Fruit fly (Drosophila melanogaster): ENCODE results near the gene hzg.

The hzg gene

DNA sequence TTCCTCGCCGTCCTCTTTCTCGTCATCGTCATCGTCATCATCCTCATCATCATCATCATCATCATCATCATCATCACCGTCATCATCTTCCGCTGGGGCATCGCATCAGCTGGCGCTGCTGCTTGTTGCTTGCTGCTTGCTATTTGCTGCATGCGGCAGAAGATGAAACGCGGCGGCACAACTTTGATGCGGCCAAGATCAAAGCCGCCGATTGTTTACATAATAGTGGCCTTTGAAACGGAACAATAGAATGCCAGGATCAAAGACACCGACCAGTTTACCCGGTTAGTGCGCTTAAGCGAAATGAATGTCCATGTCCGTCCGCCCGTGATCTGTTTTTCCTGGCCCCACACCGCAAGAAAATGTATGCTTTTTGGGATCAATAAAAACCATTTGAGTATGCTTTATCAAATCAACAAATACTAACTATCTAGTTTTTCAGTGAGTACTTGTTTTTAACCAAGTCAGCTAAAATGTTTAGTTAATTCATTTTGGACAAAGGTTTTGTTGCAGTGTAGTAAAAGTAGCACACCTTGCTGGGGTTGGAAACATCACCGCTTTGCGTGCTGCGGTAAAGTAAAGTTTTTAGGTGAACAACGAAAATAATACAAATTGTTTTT lies 16.6 kb upstream of the hzg start (continued):
- TF ChIP-seq seq (GFP tag; IDR thresholded peaks at IDR 0.05) (no peak), Hr78 (GFP tag; optimal IDR thresholded peaks at IDR 0.05) (no peak), CG2120 (GFP tag; optimal IDR thresholded peaks at IDR 0.05) (no peak), zfh1 (GFP tag; IDR thresholded peaks at IDR 0.05) (peak; percentile 71), abd-A (tag; optimal IDR thresholded peaks at IDR 0.05) (no peak), gem (tag; optimal IDR thresholded peaks at IDR 0.05) (peak; percentile 80), CG11247 (GFP tag; IDR thresholded peaks at IDR 0.05) (no peak), hth (optimal IDR thresholded peaks at IDR 0.05) (no peak), Rx (GFP tag; IDR thresholded peaks at IDR 0.05) (peak; percentile 49; the same call in 1 of the 2 replicates), slp2 (GFP tag; optimal IDR thresholded peaks at IDR 0.05) (peak; percentile 41), CG30431 (GFP tag; optimal IDR thresholded peaks at IDR 0.05) (peak; percentile 44), CG3995 (GFP tag; optimal IDR thresholded peaks at IDR 0.05) (no peak), Tbp (GFP tag; optimal IDR thresholded peaks at IDR 0.05) (no peak), esg (GFP tag; conservative IDR thresholded peaks at IDR 0.05) (peak; percentile 29; the same call in 1 of the 2 replicates), phol (tag; optimal IDR thresholded peaks at IDR 0.05) (peak; percentile 76), sc (optimal IDR thresholded peaks at IDR 0.05) (no peak), sc (GFP tag; optimal IDR thresholded peaks at IDR 0.05) (no peak), Med (GFP tag) (peak; percentile 80), schlank (tag; optimal IDR thresholded peaks at IDR 0.05) (no peak), CG15479 (GFP tag; optimal IDR thresholded peaks at IDR 0.05) (no peak), stc (GFP tag; IDR thresholded peaks at IDR 0.05) (no peak), bowl (GFP tag; IDR thresholded peaks at IDR 0.05) (no peak), CG8478 (optimal IDR thresholded peaks at IDR 0.05) (no peak), NFAT (GFP tag; IDR thresholded peaks at IDR 0.05) (no peak), dm (GFP tag; optimal IDR thresholded peaks at IDR 0.05) (no peak), danr (GFP tag; IDR thresholded peaks at IDR 0.05) (no peak), Lim3 (GFP tag; IDR thresholded peaks at IDR 0.05) (no peak), CG15011 (GFP tag; optimal IDR thresholded peaks at IDR 0.05) (no peak), CG17612 (GFP tag; IDR thresholded peaks at IDR 0.05) (no peak), en (GFP tag; optimal IDR thresholded peaks at IDR 0.05) (no peak), CG2129 (GFP tag; IDR thresholded peaks at IDR 0.05; ENCODE audit: partially characterized antibody) (no peak), CG9817 (tag; optimal IDR thresholded peaks at IDR 0.05) (no peak), dysf (GFP tag; IDR thresholded peaks at IDR 0.05) (peak; percentile 36; the same call in 1 of the 3 replicates), Max (GFP tag; optimal IDR thresholded peaks at IDR 0.05) (peak; percentile 3), CG8281 (tag; optimal IDR thresholded peaks at IDR 0.05) (no peak), CG4707 (GFP tag; optimal IDR thresholded peaks at IDR 0.05) (peak; percentile 30), CG10543 (GFP tag; optimal IDR thresholded peaks at IDR 0.05) (no peak), salm (tag; optimal IDR thresholded peaks at IDR 0.05) (no peak), ham (GFP tag; IDR thresholded peaks at IDR 0.05) (no peak), gcm (GFP tag; optimal IDR thresholded peaks at IDR 0.05) (peak; percentile 50), Scr (GFP tag; IDR thresholded peaks at IDR 0.05; ENCODE audit: partially characterized antibody) (no peak), pum (GFP tag; optimal IDR thresholded peaks at IDR 0.05) (peak; percentile 31), CG7745 (tag; optimal IDR thresholded peaks at IDR 0.05) (no peak), CG6272 (GFP tag; IDR thresholded peaks at IDR 0.05) (no peak), pan (optimal IDR thresholded peaks at IDR 0.05) (peak in 1 of 2 experiments; percentile 70), pan (GFP tag; optimal IDR thresholded peaks at IDR 0.05 in 1 of 2, IDR thresholded peaks at IDR 0.05 in 1 of 2) (peak in 1 of 2 experiments; percentile 76), pho (GFP tag; optimal IDR thresholded peaks at IDR 0.05) (no peak), CG7556 (GFP tag; optimal IDR thresholded peaks at IDR 0.05) (peak; percentile 28), CG12942 (GFP tag; optimal IDR thresholded peaks at IDR 0.05) (peak; percentile 20), lilli (GFP tag; optimal IDR thresholded peaks at IDR 0.05) (peak; percentile 36), shn (GFP tag; optimal IDR thresholded peaks at IDR 0.05) (no peak), tin (GFP tag; optimal IDR thresholded peaks at IDR 0.05) (peak; percentile 58)
